Worm (Caenorhabditis elegans): Measurements from ENCODE around the gene Y45G5AM.7.

DNA sequence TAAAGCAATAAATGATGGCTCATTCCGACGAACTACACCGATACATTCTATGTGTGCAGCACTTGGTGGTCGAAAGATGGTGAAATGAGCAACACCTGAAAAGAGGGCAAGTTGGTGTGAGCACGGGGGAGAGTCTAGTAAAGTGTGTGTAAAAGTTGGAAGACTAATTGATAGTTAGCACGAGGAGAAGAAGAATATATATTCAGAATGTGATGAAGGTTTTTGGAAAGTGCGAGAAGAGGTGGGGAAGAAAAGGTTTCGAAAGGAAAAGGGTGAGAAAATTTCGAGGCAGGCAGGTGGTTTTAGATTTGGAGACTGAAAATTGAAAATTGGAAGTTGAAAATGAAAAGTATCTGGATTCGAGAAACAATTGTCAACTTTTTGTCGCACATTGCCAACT is 17.8 kb downstream of the Y45G5AM.7 start, which contains the start of gene Y45G5AM.6:
- TF ChIP-seq mbf-1 (tag; optimal IDR thresholded peaks at IDR 0.05) (no peak), egl-27 (tag; optimal IDR thresholded peaks at IDR 0.05) (no peak), nhr-11 (tag; optimal IDR thresholded peaks at IDR 0.05) (no peak), snpc-4 (tag; optimal IDR thresholded peaks at IDR 0.05) (no peak), nhr-12 (tag; optimal IDR thresholded peaks at IDR 0.05) (no peak), nhr-237 (tag; optimal IDR thresholded peaks at IDR 0.05) (no peak), unc-55 (GFP tag; optimal IDR thresholded peaks at IDR 0.05) (no peak), blmp-1 (tag; optimal IDR thresholded peaks at IDR 0.05; ENCODE audit: insufficient read depth) (no peak), nhr-6 (tag; optimal IDR thresholded peaks at IDR 0.05) (no peak), lin-13 (GFP tag; optimal IDR thresholded peaks at IDR 0.05) (no peak), unc-62 (GFP tag; optimal IDR thresholded peaks at IDR 0.05) (no peak), C34F6.9 (tag; optimal IDR thresholded peaks at IDR 0.05) (no peak)

All from whole organism, L2 larva.